Fruit fly (Drosophila melanogaster) whole organism, embryonic: ENCODE measurements around the gene nudE.

Experiments
- Abd-B ChIP-seq: fragments of 200-800 bp; sonication (Bioruptor generic); optimal IDR thresholded peaks from 2 replicates; lab custom pipeline; 2018; ENCODE audit warnings: missing biosample characterization, mild to moderate bottlenecking, missing genetic modification characterization, moderate library complexity
- BEAF-32 ChIP-seq: fragments of 200-800 bp; sonication (Bioruptor generic); optimal IDR thresholded peaks from 3 replicates; lab custom pipeline; 2017; ENCODE audit warnings: missing biosample characterization, missing genetic modification characterization, mild to moderate bottlenecking, moderate library complexity, missing genetic modification reagents
- Bdp1 ChIP-seq: fragments of 200-800 bp; sonication (Bioruptor generic); optimal IDR thresholded peaks from 3 replicates; lab custom pipeline; 2016; ENCODE audit warnings: missing biosample characterization, missing genetic modification characterization
- Bgb ChIP-seq: fragments of 200-800 bp; sonication (Bioruptor generic); IDR thresholded peaks from 2 replicates; pipeline ENCODE4 v1.3.6; 2022; ENCODE audit warnings: missing biosample characterization, missing genetic modification characterization; ENCODE audit not compliant: partially characterized antibody
- CG11723 ChIP-seq: fragments of 200-800 bp; sonication (Bioruptor generic); optimal IDR thresholded peaks from 2 replicates; lab custom pipeline; 2017; ENCODE audit warnings: missing biosample characterization, mild to moderate bottlenecking, missing genetic modification characterization
- CG12299 ChIP-seq: fragments of 200-800 bp; sonication (Bioruptor generic); optimal IDR thresholded peaks from 2 replicates; lab custom pipeline; 2018; ENCODE audit warnings: missing biosample characterization, mild to moderate bottlenecking, missing genetic modification characterization
- CG14014 ChIP-seq: fragments of 200-800 bp; sonication (Bioruptor generic); IDR thresholded peaks from 2 replicates; pipeline ENCODE4 v1.3.6; 2022; ENCODE audit warnings: missing biosample characterization, missing genetic modification characterization
- CG15269 ChIP-seq: fragments of 200-800 bp; sonication (Bioruptor generic); optimal IDR thresholded peaks from 2 replicates; lab custom pipeline; 2018; ENCODE audit warnings: missing biosample characterization, mild to moderate bottlenecking, missing genetic modification characterization, moderate library complexity
- CG15514 ChIP-seq: fragments of 200-800 bp; sonication (Bioruptor generic); optimal IDR thresholded peaks from 3 replicates; lab custom pipeline; 2017; ENCODE audit warnings: missing biosample characterization, missing genetic modification characterization, mild to moderate bottlenecking, moderate library complexity, missing genetic modification reagents
- CG16815 ChIP-seq: fragments of 200-800 bp; sonication (Bioruptor generic); optimal IDR thresholded peaks from 3 replicates; lab custom pipeline; 2017; ENCODE audit warnings: missing biosample characterization, mild to moderate bottlenecking, missing genetic modification characterization
- CG17328 ChIP-seq: fragments of 200-800 bp; sonication (Bioruptor generic); IDR thresholded peaks from 2 replicates; pipeline ENCODE4 v1.3.6; 2022; ENCODE audit warnings: missing biosample characterization, missing genetic modification characterization
- CG18262 ChIP-seq: fragments of 200-800 bp; optimal IDR thresholded peaks from 3 replicates; lab custom pipeline; 2019; ENCODE audit warnings: missing biosample characterization, mild to moderate bottlenecking, missing genetic modification characterization, moderate library complexity
- CG18599 ChIP-seq: fragments of 200-800 bp; sonication (Bioruptor generic); optimal IDR thresholded peaks from 3 replicates; lab custom pipeline; 2017; ENCODE audit warnings: missing biosample characterization, missing genetic modification characterization, mild to moderate bottlenecking, moderate library complexity, missing genetic modification reagents
- CG2116 ChIP-seq: fragments of 200-800 bp; sonication (Bioruptor generic); optimal IDR thresholded peaks from 3 replicates; lab custom pipeline; 2018; ENCODE audit warnings: missing biosample characterization, mild to moderate bottlenecking, missing genetic modification characterization
- CG31441 ChIP-seq: fragments of 200-800 bp; sonication (Bioruptor generic); IDR thresholded peaks from 2 replicates; pipeline ENCODE4 v1.3.6; 2022; ENCODE audit warnings: missing biosample characterization, missing genetic modification characterization
- CG33213 ChIP-seq: fragments of 200-800 bp; sonication (Bioruptor generic); optimal IDR thresholded peaks from 3 replicates; lab custom pipeline; 2016; ENCODE audit warnings: missing biosample characterization, missing genetic modification characterization
- CG34422 ChIP-seq: fragments of 200-800 bp; sonication (Bioruptor generic); IDR thresholded peaks from 3 replicates; pipeline ENCODE4 v1.3.6; 2022; ENCODE audit warnings: missing biosample characterization, missing genetic modification characterization
- CG42726 ChIP-seq: fragments of 200-800 bp; sonication (Bioruptor generic); IDR thresholded peaks from 2 replicates; pipeline ENCODE4 v1.3.6; 2022; ENCODE audit warnings: missing biosample characterization, missing genetic modification characterization; ENCODE audit not compliant: partially characterized antibody
- CG4328 ChIP-seq: fragments of 200-800 bp; sonication (Bioruptor generic); optimal IDR thresholded peaks from 3 replicates; lab custom pipeline; 2017; ENCODE audit warnings: missing biosample characterization, missing genetic modification reagents, missing genetic modification characterization
- CG6854 ChIP-seq: fragments of 200-800 bp; sonication (Bioruptor generic); optimal IDR thresholded peaks from 3 replicates; lab custom pipeline; 2017; ENCODE audit warnings: missing biosample characterization, mild to moderate bottlenecking, missing genetic modification characterization
- Chrac-16 ChIP-seq: fragments of 200-800 bp; sonication (Bioruptor generic); optimal IDR thresholded peaks from 3 replicates; lab custom pipeline; 2016; ENCODE audit warnings: missing biosample characterization, missing genetic modification characterization
- Dip3 ChIP-seq: fragments of 200-800 bp; sonication (Bioruptor generic); optimal IDR thresholded peaks from 3 replicates; lab custom pipeline; 2016; ENCODE audit warnings: missing biosample characterization, missing genetic modification characterization
- Ets65A ChIP-seq: fragments of 200-800 bp; sonication (Bioruptor generic); peaks from one replicate; lab custom pipeline; 2016; ENCODE audit warnings: missing biosample characterization, missing genetic modification characterization
- Hmx ChIP-seq: fragments of 200-800 bp; sonication (Bioruptor generic); optimal IDR thresholded peaks from 2 replicates; lab custom pipeline; 2016; ENCODE audit warnings: missing biosample characterization, missing genetic modification characterization
- Kr ChIP-seq: fragments of 200-800 bp; sonication (Bioruptor generic); optimal IDR thresholded peaks from 2 replicates; lab custom pipeline; 2017; ENCODE audit warnings: missing biosample characterization, mild to moderate bottlenecking, missing genetic modification characterization
- NFAT ChIP-seq: fragments of 200-800 bp; sonication (Bioruptor generic); IDR thresholded peaks from 2 replicates; pipeline ENCODE4 v1.3.6; 2022; ENCODE audit warnings: missing biosample characterization, missing genetic modification characterization
- Opbp ChIP-seq: fragments of 200-800 bp; sonication (Bioruptor generic); IDR thresholded peaks from 3 replicates; pipeline ENCODE4 v1.3.6; 2022; ENCODE audit warnings: missing biosample characterization, missing genetic modification characterization; ENCODE audit not compliant: partially characterized antibody
- Optix ChIP-seq: fragments of 200-800 bp; sonication (Bioruptor generic); IDR thresholded peaks from 3 replicates; pipeline ENCODE4 v1.3.6; 2022; ENCODE audit warnings: missing biosample characterization, missing genetic modification characterization
- ap ChIP-seq: fragments of 200-800 bp; sonication (Bioruptor generic); IDR thresholded peaks from 2 replicates; pipeline ENCODE4 v1.3.6; 2022; ENCODE audit warnings: missing biosample characterization, missing genetic modification characterization
- ash1 ChIP-seq: fragments of 200-800 bp; sonication (Bioruptor generic); optimal IDR thresholded peaks from 2 replicates; lab custom pipeline; 2018; ENCODE audit warnings: missing biosample characterization, mild to moderate bottlenecking, missing genetic modification characterization
- br ChIP-seq: fragments of >200 bp; optimal IDR thresholded peaks from 2 replicates; lab custom pipeline; 2017
- ci ChIP-seq: fragments of 200-800 bp; sonication (Bioruptor generic); IDR thresholded peaks from 3 replicates; pipeline ENCODE4 v1.3.6; 2022; ENCODE audit warnings: missing biosample characterization, missing genetic modification characterization
- crp ChIP-seq, 2 experiments: fragments of 200-800 bp; sonication (Bioruptor generic); optimal IDR thresholded peaks; 2 replicates in 1 of 2; 3 replicates in 1 of 2; lab custom pipeline; 2017; ENCODE audit warnings: missing biosample characterization in 2 of 2, missing genetic modification characterization in 2 of 2, mild to moderate bottlenecking in 1 of 2, moderate library complexity in 1 of 2
- da ChIP-seq: fragments of 200-800 bp; sonication (Bioruptor generic); optimal IDR thresholded peaks from 2 replicates; lab custom pipeline; 2016; ENCODE audit warnings: missing biosample characterization, missing genetic modification characterization
- disco-r ChIP-seq: fragments of 200-800 bp; sonication (Bioruptor generic); optimal IDR thresholded peaks from 2 replicates; lab custom pipeline; 2016; ENCODE audit warnings: missing biosample characterization, missing genetic modification characterization
- dpn ChIP-seq, 2 experiments: fragments of 200-800 bp; sonication (Bioruptor generic); optimal IDR thresholded peaks; 3 replicates each; lab custom pipeline; 2016; ENCODE audit warnings: missing biosample characterization in 2 of 2, missing genetic modification characterization in 2 of 2
- gsb ChIP-seq: fragments of 200-800 bp; sonication (Bioruptor generic); IDR thresholded peaks from 2 replicates; pipeline ENCODE4 v1.3.6; 2022; ENCODE audit warnings: missing biosample characterization, missing genetic modification characterization
- inv ChIP-seq: fragments of 200-800 bp; sonication (Bioruptor generic); IDR thresholded peaks from 2 replicates; pipeline ENCODE4 v1.3.6; 2022; ENCODE audit warnings: missing biosample characterization, missing genetic modification characterization; ENCODE audit not compliant: partially characterized antibody
- jing ChIP-seq: fragments of 200-800 bp; sonication (Bioruptor generic); optimal IDR thresholded peaks from 2 replicates; lab custom pipeline; 2018; ENCODE audit warnings: missing biosample characterization, mild to moderate bottlenecking, missing genetic modification characterization
- jumu ChIP-seq: fragments of 200-800 bp; sonication (Bioruptor generic); optimal IDR thresholded peaks from 3 replicates; lab custom pipeline; 2016; ENCODE audit warnings: missing biosample characterization, missing genetic modification characterization
- lola ChIP-seq, 3 experiments: fragments of >200 bp in 2 of 3; fragments of 200-800 bp in 1 of 3; sonication (Bioruptor generic) in 1 of 3; optimal IDR thresholded peaks; 2 replicates each; lab custom pipeline; 2017 to 2019; ENCODE audit warnings: missing biosample characterization in 3 of 3, missing genetic modification characterization in 3 of 3, mild to moderate bottlenecking in 1 of 3, moderate library complexity in 1 of 3
- luna ChIP-seq: fragments of 200-800 bp; sonication (Bioruptor generic); optimal IDR thresholded peaks from 2 replicates; lab custom pipeline; 2016; ENCODE audit warnings: missing biosample characterization, missing genetic modification characterization
- prd ChIP-seq, 3 experiments: fragments of >200 bp in 2 of 3; fragments of 200-800 bp in 1 of 3; sonication (Bioruptor generic) in 1 of 3; optimal IDR thresholded peaks in 2 of 3; IDR thresholded peaks in 1 of 3; 2 replicates in 2 of 3; 3 replicates in 1 of 3; pipeline versions ENCODE4 v1.3.6 to Lab custom; 2017 to 2022; ENCODE audit warnings: missing biosample characterization in 1 of 3, missing genetic modification characterization in 1 of 3
- rib ChIP-seq: fragments of 200-800 bp; sonication (Bioruptor generic); IDR thresholded peaks from 2 replicates; pipeline ENCODE4 v1.3.6; 2022; ENCODE audit warnings: missing biosample characterization, missing genetic modification characterization
- sisA ChIP-seq: fragments of 200-800 bp; sonication (Bioruptor generic); IDR thresholded peaks from 2 replicates; pipeline ENCODE4 v1.3.6; 2022; ENCODE audit warnings: missing biosample characterization, missing genetic modification characterization
- tgo ChIP-seq: fragments of 200-800 bp; sonication (Bioruptor generic); IDR thresholded peaks from 3 replicates; pipeline ENCODE4 v1.3.6; 2022; ENCODE audit warnings: missing biosample characterization, missing genetic modification characterization
- twi ChIP-seq: fragments of 200-800 bp; optimal IDR thresholded peaks from 2 replicates; lab custom pipeline; 2019; ENCODE audit warnings: missing biosample characterization, mild to moderate bottlenecking, missing genetic modification characterization, moderate library complexity
- unc-4 ChIP-seq: fragments of 200-800 bp; sonication (Bioruptor generic); IDR thresholded peaks from 2 replicates; pipeline ENCODE4 v1.3.6; 2022; ENCODE audit warnings: missing biosample characterization, missing genetic modification characterization; ENCODE audit not compliant: partially characterized antibody
- vfl ChIP-seq: fragments of 200-800 bp; sonication (Bioruptor generic); optimal IDR thresholded peaks from 2 replicates; lab custom pipeline; 2016; ENCODE audit warnings: missing biosample characterization, missing genetic modification characterization

Gene nudE

dm6 chr3L:9855784-9856426, 43.1 kb upstream of the nudE start (continued):
- TF ChIP-seq Abd-B (peak; percentile 95), jing (GFP tag; lab: Kevin White, UChicago) (peak; percentile 94), jumu (GFP tag; lab: Kevin White, UChicago) (peak; percentile 98), CG4328 (peak; percentile 94), Bdp1 (peak; percentile 92), CG14014 (GFP tag; lab: Robert Waterston, UW) (peak; percentile 96), lola (GFP tag; optimal IDR thresholded peaks at IDR 0.05; lab: Kevin White, UChicago) (peak in 1 of 3 experiments; percentile 99), da (GFP tag; lab: Kevin White, UChicago) (peak; percentile 88), Kr (GFP tag; lab: Kevin White, UChicago) (peak; percentile 77), CG31441 (GFP tag; lab: Robert Waterston, UW) (peak; percentile 69), crp (GFP tag; optimal IDR thresholded peaks at IDR 0.05; lab: Kevin White, UChicago) (peak; percentile 12 to 67), dpn (GFP tag; optimal IDR thresholded peaks at IDR 0.05; lab: Kevin White, UChicago) (peak; percentile 96), tgo (GFP tag; lab: Robert Waterston, UW) (peak; percentile 95), Hmx (peak; percentile 81), twi (tag; lab: Kevin White, UChicago) (peak; percentile 100), CG12299 (tag; lab: Kevin White, UChicago) (peak; percentile 94), rib (peak; percentile 44), CG17328 (GFP tag; lab: Robert Waterston, UW) (peak; percentile 99), inv (no peak), disco-r (GFP tag; lab: Kevin White, UChicago) (peak; percentile 94), ci (peak; percentile 99), CG42726 (GFP tag; lab: Robert Waterston, UW) (no peak), Chrac-16 (GFP tag; lab: Kevin White, UChicago) (peak; percentile 97), br (no peak), ash1 (GFP tag; lab: Kevin White, UChicago) (peak; percentile 73), CG15269 (tag; lab: Kevin White, UChicago) (peak; percentile 92), CG34422 (GFP tag; lab: Robert Waterston, UW) (peak; percentile 98), vfl (GFP tag; lab: Kevin White, UChicago) (peak; percentile 89), BEAF-32 (GFP tag; lab: Kevin White, UChicago) (no peak), Ets65A (GFP tag; lab: Kevin White, UChicago) (peak; percentile 99), CG11723 (GFP tag; lab: Kevin White, UChicago) (peak; percentile 94), ap (peak; percentile 96), CG2116 (GFP tag; lab: Kevin White, UChicago) (peak; percentile 60), Opbp (GFP tag; lab: Robert Waterston, UW) (no peak), prd (optimal IDR thresholded peaks at IDR 0.05; lab: Kevin White, UChicago) (no peak), prd (GFP tag; IDR thresholded peaks at IDR 0.05; lab: Robert Waterston, UW) (peak; percentile 99), sisA (GFP tag; lab: Robert Waterston, UW) (peak; percentile 96), CG33213 (GFP tag; lab: Kevin White, UChicago) (peak; percentile 96), luna (GFP tag; lab: Kevin White, UChicago) (peak; percentile 33), Optix (GFP tag; lab: Robert Waterston, UW) (peak; percentile 98), gsb (GFP tag; lab: Robert Waterston, UW) (peak; percentile 88), CG15514 (GFP tag; lab: Kevin White, UChicago) (peak; percentile 73), Dip3 (peak; percentile 91), CG18262 (tag; lab: Kevin White, UChicago) (peak; percentile 99), CG6854 (GFP tag; lab: Kevin White, UChicago) (peak; percentile 85), NFAT (peak; percentile 90), CG16815 (GFP tag; lab: Kevin White, UChicago) (peak; percentile 98), unc-4 (no peak), CG18599 (peak; percentile 96), Bgb (GFP tag; lab: Robert Waterston, UW) (no peak)
